Fruit fly (Drosophila melanogaster) whole organism, embryonic: ENCODE results near the gene CG46310.

Experiments
- ATbp ChIP-seq: fragments of 200-800 bp; sonication (Bioruptor generic); optimal IDR thresholded peaks from 2 replicates; lab custom pipeline; 2017; ENCODE audit warnings: missing biosample characterization, mild to moderate bottlenecking, missing genetic modification characterization, missing genetic modification reagents
- Ada2b ChIP-seq: fragments of 200-800 bp; sonication (Bioruptor generic); IDR thresholded peaks from 2 replicates; pipeline ENCODE4 v1.3.6; 2022; ENCODE audit warnings: missing biosample characterization, missing genetic modification characterization
- Atf6 ChIP-seq: fragments of 200-800 bp; sonication (Bioruptor generic); IDR thresholded peaks from 2 replicates; pipeline ENCODE4 v1.3.6; 2022; ENCODE audit warnings: missing biosample characterization, missing genetic modification characterization
- Bgb ChIP-seq: fragments of 200-800 bp; sonication (Bioruptor generic); IDR thresholded peaks from 2 replicates; pipeline ENCODE4 v1.3.6; 2022; ENCODE audit warnings: missing biosample characterization, missing genetic modification characterization; ENCODE audit not compliant: partially characterized antibody
- Blimp-1 ChIP-seq: fragments of 200-800 bp; sonication (Bioruptor generic); optimal IDR thresholded peaks from 3 replicates; lab custom pipeline; 2018; ENCODE audit warnings: missing biosample characterization, missing genetic modification characterization, mild to moderate bottlenecking, moderate library complexity, missing genetic modification reagents
- CG10654 ChIP-seq: fragments of 200-800 bp; sonication (Bioruptor generic); optimal IDR thresholded peaks from 2 replicates; lab custom pipeline; 2016; ENCODE audit warnings: missing biosample characterization, missing genetic modification characterization
- CG10959 ChIP-seq: fragments of 200-800 bp; sonication (Bioruptor generic); IDR thresholded peaks from 2 replicates; pipeline ENCODE4 v1.3.6; 2022; ENCODE audit warnings: missing biosample characterization, missing genetic modification characterization
- CG11696 ChIP-seq: fragments of 200-800 bp; sonication (Bioruptor generic); IDR thresholded peaks from 2 replicates; pipeline ENCODE4 v1.3.6; 2022; ENCODE audit warnings: missing biosample characterization, missing genetic modification characterization
- CG13424 ChIP-seq: fragments of 200-800 bp; sonication (Bioruptor generic); optimal IDR thresholded peaks from 2 replicates; lab custom pipeline; 2019; ENCODE audit warnings: missing biosample characterization, mild to moderate bottlenecking, missing genetic modification characterization, moderate library complexity
- CG17612 ChIP-seq: fragments of 200-800 bp; sonication (Bioruptor generic); IDR thresholded peaks from 2 replicates; pipeline ENCODE4 v1.3.6; 2022; ENCODE audit warnings: missing biosample characterization, missing genetic modification characterization
- CG18764 ChIP-seq: fragments of 200-800 bp; sonication (Bioruptor generic); optimal IDR thresholded peaks from 3 replicates; lab custom pipeline; 2016; ENCODE audit warnings: missing biosample characterization, missing genetic modification characterization
- CG2120 ChIP-seq: fragments of 200-800 bp; sonication (Bioruptor generic); optimal IDR thresholded peaks from 3 replicates; lab custom pipeline; 2016; ENCODE audit warnings: missing biosample characterization, missing genetic modification characterization
- CG2712 ChIP-seq: fragments of 200-800 bp; optimal IDR thresholded peaks from 3 replicates; lab custom pipeline; 2019; ENCODE audit warnings: missing biosample characterization, mild to moderate bottlenecking, missing genetic modification characterization, moderate library complexity
- CG31441 ChIP-seq: fragments of 200-800 bp; sonication (Bioruptor generic); IDR thresholded peaks from 2 replicates; pipeline ENCODE4 v1.3.6; 2022; ENCODE audit warnings: missing biosample characterization, missing genetic modification characterization
- CG32767 ChIP-seq: fragments of 200-800 bp; sonication (Bioruptor generic); IDR thresholded peaks from 2 replicates; pipeline ENCODE4 v1.3.6; 2022; ENCODE audit warnings: missing biosample characterization, missing genetic modification characterization
- CG3726 ChIP-seq: fragments of 200-800 bp; sonication (Bioruptor generic); IDR thresholded peaks from 3 replicates; pipeline ENCODE4, ENCODE4 v1.3.6; 2022; ENCODE audit warnings: missing biosample characterization, missing genetic modification characterization
- CG6654 ChIP-seq: fragments of 200-800 bp; sonication (Bioruptor generic); optimal IDR thresholded peaks from 2 replicates; lab custom pipeline; 2017; ENCODE audit warnings: missing biosample characterization, mild to moderate bottlenecking, missing genetic modification characterization
- CG6854 ChIP-seq: fragments of 200-800 bp; sonication (Bioruptor generic); optimal IDR thresholded peaks from 3 replicates; lab custom pipeline; 2017; ENCODE audit warnings: missing biosample characterization, mild to moderate bottlenecking, missing genetic modification characterization
- CG7928 ChIP-seq: fragments of 200-800 bp; sonication (Bioruptor generic); optimal IDR thresholded peaks from 2 replicates; lab custom pipeline; 2017; ENCODE audit warnings: missing biosample characterization, mild to moderate bottlenecking, missing genetic modification characterization
- CG7987 ChIP-seq: fragments of 200-800 bp; sonication (Bioruptor generic); optimal IDR thresholded peaks from 2 replicates; lab custom pipeline; 2018; ENCODE audit warnings: missing biosample characterization, mild to moderate bottlenecking, missing genetic modification characterization, moderate library complexity
- CG9797 ChIP-seq: fragments of 200-800 bp; sonication (Bioruptor generic); optimal IDR thresholded peaks from 3 replicates; lab custom pipeline; 2018; ENCODE audit warnings: missing biosample characterization, mild to moderate bottlenecking, missing genetic modification characterization
- CG9876 ChIP-seq: fragments of 200-800 bp; sonication (Bioruptor generic); optimal IDR thresholded peaks from 2 replicates; lab custom pipeline; 2016; ENCODE audit warnings: missing biosample characterization, missing genetic modification characterization
- Chrac-16 ChIP-seq: fragments of 200-800 bp; sonication (Bioruptor generic); optimal IDR thresholded peaks from 3 replicates; lab custom pipeline; 2016; ENCODE audit warnings: missing biosample characterization, missing genetic modification characterization
- D19A ChIP-seq: fragments of 200-800 bp; optimal IDR thresholded peaks from 3 replicates; lab custom pipeline; 2019; ENCODE audit warnings: missing biosample characterization, mild to moderate bottlenecking, missing genetic modification characterization, moderate library complexity
- Dbx ChIP-seq: fragments of 200-800 bp; sonication (Bioruptor generic); IDR thresholded peaks from 3 replicates; pipeline ENCODE4 v1.3.6; 2022; ENCODE audit warnings: missing biosample characterization, missing genetic modification characterization
- E2f1 ChIP-seq: fragments of 200-800 bp; sonication (Bioruptor generic); IDR thresholded peaks from 2 replicates; pipeline ENCODE4 v1.3.6; 2022; ENCODE audit warnings: missing biosample characterization, missing genetic modification characterization
- Eip74EF ChIP-seq, 2 experiments: fragments of 200-800 bp in 1 of 2; fragments of >200 bp in 1 of 2; sonication (Bioruptor generic) in 1 of 2; optimal IDR thresholded peaks; 2 replicates each; lab custom pipeline; 2017 to 2019; ENCODE audit warnings: missing biosample characterization in 2 of 2, missing genetic modification characterization in 2 of 2, mild to moderate bottlenecking in 1 of 2, moderate library complexity in 1 of 2
- Hr51 ChIP-seq, 2 experiments: fragments of 200-800 bp; sonication (Bioruptor generic); optimal IDR thresholded peaks; 2 replicates in 1 of 2; 3 replicates in 1 of 2; lab custom pipeline; 2016 to 2018; ENCODE audit warnings: missing biosample characterization in 2 of 2, missing genetic modification characterization in 2 of 2, mild to moderate bottlenecking in 1 of 2, moderate library complexity in 1 of 2
- Meics ChIP-seq: fragments of 200-800 bp; sonication (Bioruptor generic); optimal IDR thresholded peaks from 2 replicates; lab custom pipeline; 2017; ENCODE audit warnings: missing biosample characterization, mild to moderate bottlenecking, missing genetic modification characterization
- PHDP ChIP-seq: fragments of 200-800 bp; sonication (Bioruptor generic); optimal IDR thresholded peaks from 3 replicates; lab custom pipeline; 2018; ENCODE audit warnings: missing biosample characterization, mild to moderate bottlenecking, missing genetic modification characterization, moderate library complexity
- Sin3A ChIP-seq: fragments of >200 bp; optimal IDR thresholded peaks from 2 replicates; lab custom pipeline; 2018
- Taf1 ChIP-seq: fragments of 200-800 bp; sonication (Bioruptor generic); IDR thresholded peaks from 2 replicates; pipeline ENCODE4 v1.3.6; 2022; ENCODE audit warnings: missing biosample characterization, missing genetic modification characterization
- Vsx1 ChIP-seq: fragments of 200-800 bp; sonication (Bioruptor generic); optimal IDR thresholded peaks from 2 replicates; lab custom pipeline; 2017; ENCODE audit warnings: missing biosample characterization, mild to moderate bottlenecking, missing genetic modification characterization, missing genetic modification reagents
- bcd ChIP-seq: fragments of 200-800 bp; sonication (Bioruptor generic); optimal IDR thresholded peaks from 2 replicates; lab custom pipeline; 2017; ENCODE audit warnings: missing biosample characterization, mild to moderate bottlenecking, missing genetic modification characterization
- cwo ChIP-seq: fragments of 200-800 bp; sonication (Bioruptor generic); optimal IDR thresholded peaks from 3 replicates; lab custom pipeline; 2017; ENCODE audit warnings: missing biosample characterization, missing genetic modification characterization, mild to moderate bottlenecking, moderate library complexity, missing genetic modification reagents
- dpn ChIP-seq, 2 experiments: fragments of 200-800 bp; sonication (Bioruptor generic); optimal IDR thresholded peaks; 3 replicates each; lab custom pipeline; 2016; ENCODE audit warnings: missing biosample characterization in 2 of 2, missing genetic modification characterization in 2 of 2
- emc ChIP-seq: fragments of 200-800 bp; sonication (Bioruptor generic); optimal IDR thresholded peaks from 2 replicates; lab custom pipeline; 2016; ENCODE audit warnings: missing biosample characterization, missing genetic modification characterization
- ham ChIP-seq: fragments of 200-800 bp; sonication (Bioruptor generic); IDR thresholded peaks from 2 replicates; pipeline ENCODE4 v1.3.6; 2022; ENCODE audit warnings: missing biosample characterization, missing genetic modification characterization
- ind ChIP-seq: fragments of 200-800 bp; sonication (Bioruptor generic); optimal IDR thresholded peaks from 3 replicates; lab custom pipeline; 2016; ENCODE audit warnings: missing biosample characterization, missing genetic modification characterization
- insv ChIP-seq, 2 experiments: fragments of 200-800 bp; sonication (Bioruptor generic); optimal IDR thresholded peaks; 3 replicates each; lab custom pipeline; 2016 to 2018; ENCODE audit warnings: missing biosample characterization in 2 of 2, missing genetic modification characterization in 2 of 2
- jumu ChIP-seq: fragments of 200-800 bp; sonication (Bioruptor generic); optimal IDR thresholded peaks from 3 replicates; lab custom pipeline; 2016; ENCODE audit warnings: missing biosample characterization, missing genetic modification characterization
- kah ChIP-seq: fragments of 200-800 bp; sonication (Bioruptor generic); optimal IDR thresholded peaks from 2 replicates; lab custom pipeline; 2018; ENCODE audit warnings: missing biosample characterization, mild to moderate bottlenecking, missing genetic modification characterization
- klu ChIP-seq: fragments of 200-800 bp; sonication (Bioruptor generic); IDR thresholded peaks from 2 replicates; pipeline ENCODE4 v1.3.6; 2022; ENCODE audit warnings: missing biosample characterization, missing genetic modification characterization
- lbe ChIP-seq: fragments of 200-800 bp; sonication (Bioruptor generic); optimal IDR thresholded peaks from 2 replicates; lab custom pipeline; 2016; ENCODE audit warnings: missing biosample characterization, mild to moderate bottlenecking, missing genetic modification characterization
- lilli ChIP-seq: fragments of 200-800 bp; sonication (Bioruptor generic); optimal IDR thresholded peaks from 3 replicates; lab custom pipeline; 2016; ENCODE audit warnings: missing biosample characterization, missing genetic modification characterization
- pan ChIP-seq, 4 experiments: fragments of >200 bp in 3 of 4; fragments of 200-800 bp in 1 of 4; sonication (Bioruptor generic) in 1 of 4; optimal IDR thresholded peaks in 3 of 4; IDR thresholded peaks in 1 of 4; 2 replicates each; pipeline versions ENCODE4 v1.3.6 to Lab custom; 2017 to 2022; ENCODE audit warnings: missing biosample characterization in 2 of 4, missing genetic modification characterization in 2 of 4, mixed read lengths in 1 of 4
- peb ChIP-seq: fragments of 200-800 bp; sonication (Bioruptor generic); IDR thresholded peaks from 2 replicates; pipeline ENCODE4 v1.3.6; 2022; ENCODE audit warnings: missing biosample characterization, missing genetic modification characterization
- ranshi ChIP-seq: fragments of 200-800 bp; sonication (Bioruptor generic); IDR thresholded peaks from 2 replicates; pipeline ENCODE4 v1.3.6; 2022; ENCODE audit warnings: missing biosample characterization, missing genetic modification characterization
- sens ChIP-seq: fragments of 200-800 bp; sonication (Bioruptor generic); peaks from one replicate; lab custom pipeline; 2016; ENCODE audit warnings: missing biosample characterization, missing genetic modification characterization

Gene CG46310

dm6 chr3R:23173393-23173981 lies at the start of gene CG46310 (continued):
- TF ChIP-seq CG6654 = peak; percentile 24
- no peak for TF ChIP-seq kah (GFP tag; lab: Kevin White, UChicago)
- TF ChIP-seq klu = peak; percentile 42; the same call in 1 of the 2 replicates
- TF ChIP-seq PHDP = peak; percentile 78
- TF ChIP-seq sens (GFP tag; lab: Kevin White, UChicago) = peak; percentile 76
- TF ChIP-seq Taf1 = peak; percentile 72
- peak; percentile 9 for TF ChIP-seq CG7928 (GFP tag; lab: Kevin White, UChicago)
- TF ChIP-seq lilli (GFP tag; lab: Kevin White, UChicago) = peak; percentile 10
- peak; percentile 70 for TF ChIP-seq cwo
- peak; percentile 69 for TF ChIP-seq CG17612 (GFP tag; lab: Robert Waterston, UW)
- TF ChIP-seq Eip74EF (GFP tag; optimal IDR thresholded peaks at IDR 0.05; lab: Kevin White, UChicago) = peak in 1 of 2 experiments; percentile 43
- peak; percentile 84 for TF ChIP-seq E2f1
- TF ChIP-seq CG2120 (GFP tag; lab: Kevin White, UChicago) = peak; percentile 67
- peak; percentile 53; the same call in 1 of the 2 replicates for TF ChIP-seq CG10959 (GFP tag; lab: Robert Waterston, UW)
- TF ChIP-seq Ada2b (GFP tag; lab: Robert Waterston, UW) = peak; percentile 79
- TF ChIP-seq ranshi = peak; percentile 86
- TF ChIP-seq lbe = peak; percentile 91
- no peak for TF ChIP-seq insv (GFP tag; optimal IDR thresholded peaks at IDR 0.05; lab: Kevin White, UChicago)
- peak; percentile 59 for TF ChIP-seq D19A (tag; lab: Kevin White, UChicago)
- peak; percentile 85 for TF ChIP-seq CG31441
- TF ChIP-seq CG13424 (tag; lab: Kevin White, UChicago) = peak; percentile 52
- no peak for TF ChIP-seq jumu (GFP tag; lab: Kevin White, UChicago)
- TF ChIP-seq CG11696 (GFP tag; lab: Robert Waterston, UW) = peak; percentile 51
- TF ChIP-seq Bgb (GFP tag; lab: Robert Waterston, UW) = peak; percentile 41; the same call in 1 of the 2 replicates
- peak; percentile 60; the same call in 1 of the 2 replicates for TF ChIP-seq ham (GFP tag; lab: Robert Waterston, UW)
- peak; percentile 4 for TF ChIP-seq CG6854 (GFP tag; lab: Kevin White, UChicago)
- TF ChIP-seq CG2712 (tag; lab: Kevin White, UChicago) = peak; percentile 88
- peak; percentile 77 for TF ChIP-seq Meics (GFP tag; lab: Kevin White, UChicago)
- peak; percentile 31 for TF ChIP-seq Chrac-16
- TF ChIP-seq CG18764 (GFP tag; lab: Kevin White, UChicago) = peak; percentile 44
- no peak for TF ChIP-seq emc (GFP tag; lab: Kevin White, UChicago)
- TF ChIP-seq pan (optimal IDR thresholded peaks at IDR 0.05; lab: Kevin White, UChicago) = no peak
- peak in 1 of 2 experiments; percentile 92 for TF ChIP-seq pan (GFP tag; optimal IDR thresholded peaks at IDR 0.05 in 1 of 2, IDR thresholded peaks at IDR 0.05 in 1 of 2)
- TF ChIP-seq Vsx1 (GFP tag; lab: Kevin White, UChicago) = peak; percentile 79
- TF ChIP-seq bcd (GFP tag; lab: Kevin White, UChicago) = peak; percentile 68
- TF ChIP-seq peb (GFP tag; lab: Robert Waterston, UW) = peak; percentile 40; the same call in 1 of the 2 replicates
- TF ChIP-seq CG10654 (GFP tag; lab: Kevin White, UChicago) = peak; percentile 58
- no peak for TF ChIP-seq Sin3A
- peak; percentile 47 for TF ChIP-seq CG7987 (GFP tag; lab: Kevin White, UChicago)
- peak; percentile 79 for TF ChIP-seq Dbx (GFP tag; lab: Robert Waterston, UW)
- TF ChIP-seq CG32767 (GFP tag; lab: Robert Waterston, UW) = 0 out of 2 replicates have a peak, but pooled peaks have one; percentile 7
- TF ChIP-seq ATbp (GFP tag; lab: Kevin White, UChicago) = peak; percentile 73
- peak; percentile 84 for TF ChIP-seq CG3726 (GFP tag; lab: Robert Waterston, UW)
- peak; percentile 58 for TF ChIP-seq ind (GFP tag; lab: Kevin White, UChicago)
- no peak for TF ChIP-seq CG9797
- peak in 1 of 2 experiments; percentile 53 for TF ChIP-seq dpn (GFP tag; optimal IDR thresholded peaks at IDR 0.05; lab: Kevin White, UChicago)
- TF ChIP-seq Atf6 (GFP tag; lab: Robert Waterston, UW) = peak; percentile 81
- peak; percentile 68 for TF ChIP-seq Blimp-1 (GFP tag; lab: Kevin White, UChicago)
- TF ChIP-seq Hr51 (GFP tag; optimal IDR thresholded peaks at IDR 0.05; lab: Kevin White, UChicago) = peak in 1 of 2 experiments; percentile 70
- TF ChIP-seq CG9876 = no peak
